Fruit fly (Drosophila melanogaster) whole organism, embryonic: ENCODE results near the gene Tim9b.

Experiments used
- B-H1 ChIP-seq: fragments of 200-800 bp; sonication (Bioruptor generic); IDR thresholded peaks from 3 replicates; pipeline ENCODE4 v1.3.6; 2022; ENCODE audit warnings: missing biosample characterization, missing genetic modification characterization
- Blimp-1 ChIP-seq: fragments of 200-800 bp; sonication (Bioruptor generic); optimal IDR thresholded peaks from 3 replicates; lab custom pipeline; 2018; ENCODE audit warnings: missing biosample characterization, missing genetic modification characterization, mild to moderate bottlenecking, moderate library complexity, missing genetic modification reagents
- CG10274 ChIP-seq: fragments of 200-800 bp; sonication (Bioruptor generic); optimal IDR thresholded peaks from 3 replicates; lab custom pipeline; 2017; ENCODE audit warnings: missing biosample characterization, mild to moderate bottlenecking, missing genetic modification characterization
- CG10565 ChIP-seq: fragments of 200-800 bp; sonication (Bioruptor generic); optimal IDR thresholded peaks from 3 replicates; lab custom pipeline; 2016; ENCODE audit warnings: missing biosample characterization, mild to moderate bottlenecking, missing genetic modification characterization
- CG12659 ChIP-seq: fragments of 200-800 bp; sonication (Bioruptor generic); optimal IDR thresholded peaks from 3 replicates; lab custom pipeline; 2017; ENCODE audit warnings: mild to moderate bottlenecking, missing biosample characterization, missing genetic modification reagents, missing genetic modification characterization
- CG12942 ChIP-seq: fragments of 200-800 bp; sonication (Bioruptor generic); optimal IDR thresholded peaks from 3 replicates; lab custom pipeline; 2016; ENCODE audit warnings: missing biosample characterization, missing genetic modification characterization
- CG14667 ChIP-seq: fragments of 200-800 bp; sonication (Bioruptor generic); IDR thresholded peaks from 2 replicates; pipeline ENCODE4 v1.3.6; 2022; ENCODE audit warnings: missing biosample characterization, missing genetic modification characterization
- CG14710 ChIP-seq: fragments of 200-800 bp; sonication (Bioruptor generic); optimal IDR thresholded peaks from 3 replicates; lab custom pipeline; 2019; ENCODE audit warnings: missing biosample characterization, mild to moderate bottlenecking, missing genetic modification characterization, moderate library complexity
- CG14860 ChIP-seq: fragments of 200-800 bp; sonication (Bioruptor generic); IDR thresholded peaks from 3 replicates; pipeline ENCODE4 v1.3.6; 2022; ENCODE audit warnings: missing biosample characterization, missing genetic modification characterization; ENCODE audit not compliant: partially characterized antibody
- CG16779 ChIP-seq: fragments of 200-800 bp; sonication (Bioruptor generic); IDR thresholded peaks from 2 replicates; pipeline ENCODE4 v1.3.6; 2022; ENCODE audit warnings: missing biosample characterization, missing genetic modification characterization
- CG16813 ChIP-seq: fragments of 200-800 bp; sonication (Bioruptor generic); IDR thresholded peaks from 3 replicates; pipeline ENCODE4 v1.3.6; 2022; ENCODE audit warnings: missing biosample characterization, missing genetic modification characterization; ENCODE audit not compliant: partially characterized antibody
- CG16815 ChIP-seq: fragments of 200-800 bp; sonication (Bioruptor generic); optimal IDR thresholded peaks from 3 replicates; lab custom pipeline; 2017; ENCODE audit warnings: missing biosample characterization, mild to moderate bottlenecking, missing genetic modification characterization
- CG18619 ChIP-seq: fragments of 200-800 bp; sonication (Bioruptor generic); optimal IDR thresholded peaks from 3 replicates; lab custom pipeline; 2017; ENCODE audit warnings: missing biosample characterization, mild to moderate bottlenecking, missing genetic modification characterization
- CG30020 ChIP-seq: fragments of 200-800 bp; optimal IDR thresholded peaks from 2 replicates; lab custom pipeline; 2019; ENCODE audit warnings: missing biosample characterization, mild to moderate bottlenecking, missing genetic modification characterization, moderate library complexity
- CG31224 ChIP-seq: fragments of 200-800 bp; sonication (Bioruptor generic); IDR thresholded peaks from 2 replicates; pipeline ENCODE4 v1.3.6; 2022; ENCODE audit warnings: missing biosample characterization, missing genetic modification characterization
- CG31388 ChIP-seq: fragments of 200-800 bp; sonication (Bioruptor generic); optimal IDR thresholded peaks from 2 replicates; lab custom pipeline; 2016; ENCODE audit warnings: missing biosample characterization, missing genetic modification characterization
- CG5953 ChIP-seq: fragments of 200-800 bp; sonication (Bioruptor generic); IDR thresholded peaks from 2 replicates; pipeline ENCODE4 v1.3.6; 2022; ENCODE audit warnings: missing biosample characterization, missing genetic modification characterization
- CG6791 ChIP-seq: fragments of 200-800 bp; sonication (Bioruptor generic); IDR thresholded peaks from 3 replicates; pipeline ENCODE4 v1.3.6; 2022; ENCODE audit warnings: missing biosample characterization, missing genetic modification characterization; ENCODE audit not compliant: partially characterized antibody
- CG7372 ChIP-seq: fragments of 200-800 bp; sonication (Bioruptor generic); IDR thresholded peaks from 2 replicates; pipeline ENCODE4 v1.3.6; 2022; ENCODE audit warnings: missing biosample characterization, missing genetic modification characterization
- CG8089 ChIP-seq: fragments of 200-800 bp; sonication (Bioruptor generic); optimal IDR thresholded peaks from 3 replicates; lab custom pipeline; 2016; ENCODE audit warnings: missing biosample characterization, missing genetic modification characterization
- CG8388 ChIP-seq: fragments of 200-800 bp; sonication (Bioruptor generic); optimal IDR thresholded peaks from 2 replicates; lab custom pipeline; 2019; ENCODE audit warnings: missing biosample characterization, mild to moderate bottlenecking, missing genetic modification characterization, moderate library complexity
- CG8924 ChIP-seq: fragments of 200-800 bp; optimal IDR thresholded peaks from 3 replicates; lab custom pipeline; 2019; ENCODE audit warnings: missing biosample characterization, mild to moderate bottlenecking, missing genetic modification characterization, moderate library complexity
- CG9797 ChIP-seq: fragments of 200-800 bp; sonication (Bioruptor generic); optimal IDR thresholded peaks from 3 replicates; lab custom pipeline; 2018; ENCODE audit warnings: missing biosample characterization, mild to moderate bottlenecking, missing genetic modification characterization
- CG9932 ChIP-seq: fragments of 200-800 bp; sonication (Bioruptor generic); IDR thresholded peaks from 2 replicates; pipeline ENCODE4 v1.3.6; 2022; ENCODE audit warnings: missing biosample characterization, missing genetic modification characterization
- Camta ChIP-seq: fragments of 200-800 bp; sonication (Bioruptor generic); optimal IDR thresholded peaks from 2 replicates; lab custom pipeline; 2016; ENCODE audit warnings: missing biosample characterization, missing genetic modification characterization
- Dad ChIP-seq: fragments of 200-800 bp; sonication (Bioruptor generic); optimal IDR thresholded peaks from 3 replicates; lab custom pipeline; 2016; ENCODE audit warnings: missing biosample characterization, missing genetic modification characterization
- Fer1 ChIP-seq: fragments of 200-800 bp; sonication (Bioruptor generic); optimal IDR thresholded peaks from 2 replicates; lab custom pipeline; 2017; ENCODE audit warnings: missing biosample characterization, mild to moderate bottlenecking, missing genetic modification characterization
- Fer2 ChIP-seq: fragments of 200-800 bp; sonication (Bioruptor generic); optimal IDR thresholded peaks from 2 replicates; lab custom pipeline; 2018; ENCODE audit warnings: missing biosample characterization, mild to moderate bottlenecking, missing genetic modification characterization, moderate library complexity
- Hr3 ChIP-seq: fragments of 200-800 bp; sonication (Bioruptor generic); optimal IDR thresholded peaks from 3 replicates; lab custom pipeline; 2016; ENCODE audit warnings: missing biosample characterization, missing genetic modification characterization
- Lpt ChIP-seq: fragments of >200 bp; optimal IDR thresholded peaks from 2 replicates; lab custom pipeline; 2018; ENCODE audit warnings: missing biosample characterization, missing genetic modification characterization
- Meics ChIP-seq: fragments of 200-800 bp; sonication (Bioruptor generic); optimal IDR thresholded peaks from 2 replicates; lab custom pipeline; 2017; ENCODE audit warnings: missing biosample characterization, mild to moderate bottlenecking, missing genetic modification characterization
- NFAT ChIP-seq: fragments of 200-800 bp; sonication (Bioruptor generic); IDR thresholded peaks from 2 replicates; pipeline ENCODE4 v1.3.6; 2022; ENCODE audit warnings: missing biosample characterization, missing genetic modification characterization
- NK7.1 ChIP-seq: fragments of 200-800 bp; sonication (Bioruptor generic); optimal IDR thresholded peaks from 3 replicates; lab custom pipeline; 2016; ENCODE audit warnings: missing biosample characterization, missing genetic modification characterization
- Xbp1 ChIP-seq: fragments of 200-800 bp; sonication (Bioruptor generic); optimal IDR thresholded peaks from 3 replicates; lab custom pipeline; 2016; ENCODE audit warnings: missing biosample characterization, mild to moderate bottlenecking, missing genetic modification characterization
- amos ChIP-seq: fragments of 200-800 bp; sonication (Bioruptor generic); IDR thresholded peaks from 2 replicates; pipeline ENCODE4 v1.3.6; 2022; ENCODE audit warnings: missing biosample characterization, missing genetic modification characterization; ENCODE audit not compliant: partially characterized antibody
- caup ChIP-seq: fragments of 200-800 bp; sonication (Bioruptor generic); optimal IDR thresholded peaks from 3 replicates; lab custom pipeline; 2017; ENCODE audit warnings: missing biosample characterization, mild to moderate bottlenecking, missing genetic modification characterization, moderate library complexity; ENCODE audit not compliant: severe bottlenecking
- dimm ChIP-seq: fragments of 200-800 bp; sonication (Bioruptor generic); IDR thresholded peaks from 2 replicates; pipeline ENCODE4 v1.3.6; 2022; ENCODE audit warnings: missing biosample characterization, missing genetic modification characterization
- emc ChIP-seq: fragments of 200-800 bp; sonication (Bioruptor generic); optimal IDR thresholded peaks from 2 replicates; lab custom pipeline; 2016; ENCODE audit warnings: missing biosample characterization, missing genetic modification characterization
- en ChIP-seq: fragments of 200-800 bp; sonication (Bioruptor generic); optimal IDR thresholded peaks from 2 replicates; lab custom pipeline; 2016; ENCODE audit warnings: missing biosample characterization, missing genetic modification characterization
- fd64A ChIP-seq: fragments of 200-800 bp; sonication (Bioruptor generic); optimal IDR thresholded peaks from 3 replicates; lab custom pipeline; 2018; ENCODE audit warnings: missing biosample characterization, mild to moderate bottlenecking, missing genetic modification characterization
- fd96Cb ChIP-seq: fragments of 200-800 bp; sonication (Bioruptor generic); optimal IDR thresholded peaks from 2 replicates; lab custom pipeline; 2018; ENCODE audit warnings: missing biosample characterization, mild to moderate bottlenecking, missing genetic modification characterization, moderate library complexity
- hb ChIP-seq: fragments of 200-800 bp; sonication (Bioruptor generic); IDR thresholded peaks from 3 replicates; pipeline ENCODE4 v1.3.6; 2022; ENCODE audit warnings: missing biosample characterization, missing genetic modification characterization; ENCODE audit not compliant: partially characterized antibody
- jing ChIP-seq: fragments of 200-800 bp; sonication (Bioruptor generic); optimal IDR thresholded peaks from 2 replicates; lab custom pipeline; 2018; ENCODE audit warnings: missing biosample characterization, mild to moderate bottlenecking, missing genetic modification characterization
- ken ChIP-seq: fragments of 200-800 bp; sonication (Bioruptor generic); IDR thresholded peaks from 3 replicates; pipeline ENCODE4 v1.3.6; 2022; ENCODE audit warnings: missing biosample characterization, missing genetic modification characterization
- lola ChIP-seq, 3 experiments: fragments of >200 bp in 2 of 3; fragments of 200-800 bp in 1 of 3; sonication (Bioruptor generic) in 1 of 3; optimal IDR thresholded peaks; 2 replicates each; lab custom pipeline; 2017 to 2019; ENCODE audit warnings: missing biosample characterization in 3 of 3, missing genetic modification characterization in 3 of 3, mild to moderate bottlenecking in 1 of 3, moderate library complexity in 1 of 3
- mam ChIP-seq: fragments of 200-800 bp; sonication (Bioruptor generic); optimal IDR thresholded peaks from 3 replicates; lab custom pipeline; 2016; ENCODE audit warnings: missing biosample characterization, missing genetic modification characterization
- onecut ChIP-seq: fragments of 200-800 bp; sonication (Bioruptor generic); IDR thresholded peaks from 2 replicates; pipeline ENCODE4 v1.3.6; 2022; ENCODE audit warnings: missing biosample characterization, missing genetic modification characterization
- org-1 ChIP-seq: fragments of 200-800 bp; sonication (Bioruptor generic); optimal IDR thresholded peaks from 2 replicates; lab custom pipeline; 2017; ENCODE audit warnings: missing biosample characterization, missing genetic modification characterization
- rib ChIP-seq: fragments of 200-800 bp; sonication (Bioruptor generic); IDR thresholded peaks from 2 replicates; pipeline ENCODE4 v1.3.6; 2022; ENCODE audit warnings: missing biosample characterization, missing genetic modification characterization
- row ChIP-seq: fragments of 200-800 bp; sonication (Bioruptor generic); IDR thresholded peaks from 3 replicates; pipeline ENCODE4 v1.3.6; 2022; ENCODE audit warnings: missing biosample characterization, missing genetic modification characterization
- sr ChIP-seq: fragments of 200-800 bp; sonication (Bioruptor generic); IDR thresholded peaks from 3 replicates; pipeline ENCODE4 v1.3.6; 2022; ENCODE audit warnings: missing biosample characterization, missing genetic modification characterization
- z ChIP-seq: fragments of 200-800 bp; sonication (Bioruptor generic); IDR thresholded peaks from 3 replicates; pipeline ENCODE4 v1.3.6; 2022; ENCODE audit warnings: missing biosample characterization, missing genetic modification characterization

Gene Tim9b

DNA sequence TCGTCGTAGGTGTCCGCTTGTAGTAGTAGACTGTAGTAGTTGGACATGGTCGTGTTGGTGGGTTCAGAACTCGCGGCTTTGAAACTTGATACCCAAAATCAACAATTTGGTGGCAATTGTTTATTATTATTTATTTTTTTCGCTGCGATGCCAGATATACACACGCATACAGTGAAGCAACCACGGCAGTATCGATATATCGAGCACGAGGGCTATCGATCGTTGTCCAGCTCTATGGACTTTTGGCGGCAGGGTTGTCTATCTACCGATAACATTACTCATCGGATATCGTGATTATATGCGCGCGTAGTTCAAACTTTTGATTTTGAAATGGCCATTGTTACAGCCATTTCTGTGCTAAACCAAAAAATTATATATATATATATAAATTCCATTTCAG is 16.7 kb downstream of the Tim9b start, which contains the start of gene CG14220 (continued):
- TF ChIP-seq CG14860 (GFP tag; lab: Robert Waterston, UW): peak; percentile 90
- TF ChIP-seq Hr3 (GFP tag; lab: Kevin White, UChicago): no peak
- no peak for TF ChIP-seq CG8388 (GFP tag; lab: Kevin White, UChicago)
- no peak for TF ChIP-seq NFAT (GFP tag; lab: Robert Waterston, UW)
- TF ChIP-seq ken (GFP tag; lab: Robert Waterston, UW): no peak
- no peak for TF ChIP-seq CG10274 (GFP tag; lab: Kevin White, UChicago)
- peak; percentile 39; the same call in 1 of the 3 replicates for TF ChIP-seq row (GFP tag; lab: Robert Waterston, UW)
- TF ChIP-seq Xbp1: no peak
- peak; percentile 91 for TF ChIP-seq hb (GFP tag; lab: Robert Waterston, UW)
- no peak for TF ChIP-seq caup (GFP tag; lab: Kevin White, UChicago)
- TF ChIP-seq CG5953: no peak
- no peak for TF ChIP-seq CG16779 (GFP tag; lab: Robert Waterston, UW)
- TF ChIP-seq Dad (GFP tag; lab: Kevin White, UChicago): no peak
- TF ChIP-seq CG30020 (tag; lab: Kevin White, UChicago): peak; percentile 16
- TF ChIP-seq CG16813 (GFP tag; lab: Robert Waterston, UW): peak; percentile 93
- TF ChIP-seq org-1 (GFP tag; lab: Kevin White, UChicago): no peak
- no peak for TF ChIP-seq NK7.1
- TF ChIP-seq emc (GFP tag; lab: Kevin White, UChicago): no peak
- TF ChIP-seq lola (GFP tag; optimal IDR thresholded peaks at IDR 0.05; lab: Kevin White, UChicago): no peak
- TF ChIP-seq Camta: no peak
- peak; percentile 95 for TF ChIP-seq amos (GFP tag; lab: Robert Waterston, UW)
- no peak for TF ChIP-seq Fer2 (tag; lab: Kevin White, UChicago)
- no peak for TF ChIP-seq z
- no peak for TF ChIP-seq fd64A (GFP tag; lab: Kevin White, UChicago)
- no peak for TF ChIP-seq dimm (GFP tag; lab: Robert Waterston, UW)
- TF ChIP-seq en: no peak
- TF ChIP-seq CG9932: peak; percentile 47; the same call in 1 of the 2 replicates
- peak; percentile 48 for TF ChIP-seq Fer1
- no peak for TF ChIP-seq jing (GFP tag; lab: Kevin White, UChicago)
- TF ChIP-seq CG12659 (GFP tag; lab: Kevin White, UChicago): peak; percentile 44
- no peak for TF ChIP-seq fd96Cb (tag; lab: Kevin White, UChicago)
- peak; percentile 97 for TF ChIP-seq CG6791 (GFP tag; lab: Robert Waterston, UW)
- TF ChIP-seq CG14710 (tag; lab: Kevin White, UChicago): peak; percentile 44
- TF ChIP-seq Meics (GFP tag; lab: Kevin White, UChicago): peak; percentile 12
- peak; percentile 22 for TF ChIP-seq CG8924 (tag; lab: Kevin White, UChicago)
- no peak for TF ChIP-seq CG12942 (GFP tag; lab: Kevin White, UChicago)
- no peak for TF ChIP-seq onecut (GFP tag; lab: Robert Waterston, UW)
- no peak for TF ChIP-seq sr (GFP tag; lab: Robert Waterston, UW)
- TF ChIP-seq CG10565: no peak
- no peak for TF ChIP-seq B-H1 (GFP tag; lab: Robert Waterston, UW)
- no peak for TF ChIP-seq CG14667 (GFP tag; lab: Robert Waterston, UW)
- TF ChIP-seq rib (GFP tag; lab: Robert Waterston, UW): no peak
- TF ChIP-seq CG8089 (GFP tag; lab: Kevin White, UChicago): no peak
- TF ChIP-seq Blimp-1 (GFP tag; lab: Kevin White, UChicago): no peak
- no peak for TF ChIP-seq CG16815 (GFP tag; lab: Kevin White, UChicago)
- TF ChIP-seq CG9797: peak; percentile 39
- TF ChIP-seq CG31388 (GFP tag; lab: Kevin White, UChicago): no peak
- no peak for TF ChIP-seq Lpt (GFP tag; lab: Kevin White, UChicago)
- no peak for TF ChIP-seq mam (GFP tag; lab: Kevin White, UChicago)
- TF ChIP-seq CG18619 (GFP tag; lab: Kevin White, UChicago): no peak
- TF ChIP-seq CG31224: no peak
- TF ChIP-seq CG7372 (GFP tag; lab: Robert Waterston, UW): no peak
